Fruit fly (Drosophila melanogaster): ENCODE measurements around the gene CG6980.

dm6 chr3R:24812987-24813636, 5.7 kb downstream of the CG6980 start:
- TF ChIP-seq Dll (optimal IDR thresholded peaks at IDR 0.05) (no peak), usp (GFP tag; optimal IDR thresholded peaks at IDR 0.05) (no peak), EcR (GFP tag; optimal IDR thresholded peaks at IDR 0.05) (no peak), CG8478 (optimal IDR thresholded peaks at IDR 0.05) (no peak), pan (optimal IDR thresholded peaks at IDR 0.05) (no peak)

All from whole organism.